Fruit fly (Drosophila melanogaster): Measurements from ENCODE around the gene Gbeta5.
A peak's percentile ranks its signal among the peaks of the same experiment; 100 is the strongest.

Gene Gbeta5

DNA sequence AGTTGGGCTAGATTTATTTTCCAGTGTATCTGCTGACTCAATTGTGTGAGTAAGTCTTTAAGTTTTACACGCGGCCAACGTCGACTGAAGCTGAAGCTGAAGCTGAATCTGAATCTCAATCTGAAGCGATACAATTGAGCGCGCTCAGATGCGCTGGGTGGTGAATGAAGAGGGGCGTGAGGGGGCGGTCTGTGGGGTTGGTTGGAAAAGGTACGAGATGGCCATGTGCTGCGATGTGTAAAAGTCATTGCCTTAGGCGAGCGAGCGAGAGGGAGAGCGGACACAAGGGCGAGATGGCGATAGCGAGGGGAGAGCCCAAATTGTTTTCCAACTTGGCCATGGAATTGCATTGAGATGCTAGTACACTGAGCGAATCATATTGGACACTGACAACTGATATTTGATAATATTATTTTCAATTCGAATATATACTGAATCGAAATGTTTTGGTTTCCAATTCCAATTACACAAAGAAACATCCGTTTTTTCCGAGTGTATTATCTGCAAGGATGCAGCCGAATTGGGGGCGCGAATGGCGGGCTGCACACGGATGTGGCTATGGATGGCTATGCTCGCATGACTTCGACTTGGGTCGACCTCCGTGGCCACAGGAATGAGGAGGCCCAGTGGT, 44.6 kb upstream of the Gbeta5 start (continued):
- peak; percentile 55 for TF ChIP-seq dsx (GFP tag; optimal IDR thresholded peaks at IDR 0.05; ENCODE audit: poor library complexity, severe bottlenecking)
- peak; percentile 31 for TF ChIP-seq dac (GFP tag; optimal IDR thresholded peaks at IDR 0.05)
- peak; percentile 38 for TF ChIP-seq CG6276 (GFP tag; optimal IDR thresholded peaks at IDR 0.05)
- peak; percentile 52 for TF ChIP-seq Ets96B (tag; optimal IDR thresholded peaks at IDR 0.05)
- TF ChIP-seq Sox14 (GFP tag; optimal IDR thresholded peaks at IDR 0.05), result peak; percentile 76
- peak; percentile 69 for TF ChIP-seq Gug (GFP tag; IDR thresholded peaks at IDR 0.05)
- peak; percentile 66 for TF ChIP-seq OdsH (GFP tag; optimal IDR thresholded peaks at IDR 0.05)
- peak; percentile 61 for TF ChIP-seq CG7368 (GFP tag; optimal IDR thresholded peaks at IDR 0.05)
- TF ChIP-seq Eip75B (GFP tag; optimal IDR thresholded peaks at IDR 0.05), result peak; percentile 79
- TF ChIP-seq CG8319 (GFP tag; optimal IDR thresholded peaks at IDR 0.05), result peak; percentile 44
- TF ChIP-seq vri (GFP tag; optimal IDR thresholded peaks at IDR 0.05), result peak; percentile 54
- peak; percentile 68 for TF ChIP-seq CG1621 (tag; optimal IDR thresholded peaks at IDR 0.05)
- TF ChIP-seq CG15336 (GFP tag; IDR thresholded peaks at IDR 0.05), result peak; percentile 82
- TF ChIP-seq CG16779 (tag; optimal IDR thresholded peaks at IDR 0.05), result peak; percentile 7
- TF ChIP-seq fd85E (GFP tag; optimal IDR thresholded peaks at IDR 0.05), result no peak
- peak; percentile 67 for TF ChIP-seq Smox (GFP tag; optimal IDR thresholded peaks at IDR 0.05)
- peak; percentile 26 to 39 for TF ChIP-seq salr (GFP tag; optimal IDR thresholded peaks at IDR 0.05)
- peak; percentile 41 for TF ChIP-seq CG4318 (GFP tag; optimal IDR thresholded peaks at IDR 0.05)
- TF ChIP-seq CG8119 (GFP tag; IDR thresholded peaks at IDR 0.05), result peak; percentile 82
- TF ChIP-seq Hr4 (GFP tag; optimal IDR thresholded peaks at IDR 0.05), result peak; percentile 59
- TF ChIP-seq CG10669 (GFP tag; optimal IDR thresholded peaks at IDR 0.05), result peak; percentile 64
- TF ChIP-seq cyc (GFP tag; optimal IDR thresholded peaks at IDR 0.05), result peak; percentile 73
- peak; percentile 36 to 39 for TF ChIP-seq ss (GFP tag; optimal IDR thresholded peaks at IDR 0.05)
- TF ChIP-seq CG6163 (GFP tag; IDR thresholded peaks at IDR 0.05), result peak; percentile 91

DNA sequence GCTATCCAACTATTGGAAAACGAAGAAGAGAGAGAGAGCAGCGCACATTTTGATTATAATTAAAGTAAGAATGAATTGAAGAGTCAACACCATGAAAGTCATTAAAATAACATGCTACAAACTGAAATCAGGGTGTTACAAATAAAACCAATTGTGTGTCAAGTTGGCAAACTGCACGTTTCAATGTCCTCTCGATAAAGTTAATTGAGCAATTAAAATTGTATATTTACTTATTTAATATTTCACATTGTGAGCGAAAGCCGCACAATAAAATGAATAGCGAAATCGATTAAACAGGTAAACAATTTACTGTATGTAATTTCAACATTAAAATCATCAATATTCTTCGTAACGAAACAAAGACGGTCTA, 44.1 kb upstream of the Gbeta5 start:
- no peak for TF ChIP-seq Blimp-1 (GFP tag; optimal IDR thresholded peaks at IDR 0.05)
- TF ChIP-seq Eip75B (GFP tag; optimal IDR thresholded peaks at IDR 0.05), result no peak
- no peak for TF ChIP-seq vri (GFP tag; optimal IDR thresholded peaks at IDR 0.05)
- TF ChIP-seq CG15336 (GFP tag; IDR thresholded peaks at IDR 0.05), result no peak
- peak; percentile 82 for TF ChIP-seq Eip78C (GFP tag)
- peak; percentile 10 for TF ChIP-seq Hr4 (GFP tag; optimal IDR thresholded peaks at IDR 0.05)
- no peak for TF ChIP-seq CG6163 (GFP tag; IDR thresholded peaks at IDR 0.05)
- peak; percentile 32 for TF ChIP-seq OdsH (GFP tag; optimal IDR thresholded peaks at IDR 0.05)
- no peak for TF ChIP-seq fkh (GFP tag; optimal IDR thresholded peaks at IDR 0.05)
- TF ChIP-seq Met (GFP tag; optimal IDR thresholded peaks at IDR 0.05), result peak; percentile 53
- TF ChIP-seq CG11294 (GFP tag; IDR thresholded peaks at IDR 0.05), result no peak
- TF ChIP-seq CG3919 (GFP tag; optimal IDR thresholded peaks at IDR 0.05), result peak; percentile 9
- TF ChIP-seq CG32006 (GFP tag; optimal IDR thresholded peaks at IDR 0.05), result peak; percentile 66
- peak; percentile 32 for TF ChIP-seq cyc (GFP tag; optimal IDR thresholded peaks at IDR 0.05)
- TF ChIP-seq dsx (GFP tag; optimal IDR thresholded peaks at IDR 0.05; ENCODE audit: poor library complexity, severe bottlenecking), result no peak
- no peak for TF ChIP-seq CG7368 (GFP tag; optimal IDR thresholded peaks at IDR 0.05)
- TF ChIP-seq net (GFP tag; optimal IDR thresholded peaks at IDR 0.05), result peak; percentile 30
- TF ChIP-seq Sox14 (GFP tag; optimal IDR thresholded peaks at IDR 0.05), result no peak
- TF ChIP-seq CG6808 (GFP tag; optimal IDR thresholded peaks at IDR 0.05), result peak; percentile 38
- TF ChIP-seq CG10669 (GFP tag; optimal IDR thresholded peaks at IDR 0.05), result peak; percentile 5
- peak; percentile 20 for TF ChIP-seq Sox102F (GFP tag; optimal IDR thresholded peaks at IDR 0.05)
- TF ChIP-seq CG6854 (GFP tag; optimal IDR thresholded peaks at IDR 0.05), result no peak
- peak; percentile 30 for TF ChIP-seq spab (GFP tag; optimal IDR thresholded peaks at IDR 0.05)
- TF ChIP-seq salr (GFP tag; optimal IDR thresholded peaks at IDR 0.05), result peak in 1 of 2 experiments; percentile 1
- peak; percentile 9 for TF ChIP-seq Sox15 (GFP tag; optimal IDR thresholded peaks at IDR 0.05)
- TF ChIP-seq fd59A (GFP tag; optimal IDR thresholded peaks at IDR 0.05), result peak; percentile 29
- TF ChIP-seq achi (GFP tag; optimal IDR thresholded peaks at IDR 0.05), result peak; percentile 23
- TF ChIP-seq CG1621 (tag; optimal IDR thresholded peaks at IDR 0.05), result no peak
- no peak for TF ChIP-seq Ets96B (tag; optimal IDR thresholded peaks at IDR 0.05)
- peak; percentile 47 for TF ChIP-seq CG6276 (GFP tag; optimal IDR thresholded peaks at IDR 0.05)
- TF ChIP-seq dac (GFP tag; optimal IDR thresholded peaks at IDR 0.05), result peak; percentile 1
- TF ChIP-seq CG9139 (GFP tag; optimal IDR thresholded peaks at IDR 0.05), result no peak
- TF ChIP-seq Gug (GFP tag; IDR thresholded peaks at IDR 0.05), result no peak
- TF ChIP-seq CG6792 (GFP tag; optimal IDR thresholded peaks at IDR 0.05), result no peak
- TF ChIP-seq Ets21C (GFP tag; optimal IDR thresholded peaks at IDR 0.05), result peak; percentile 8
- peak; percentile 16 for TF ChIP-seq acj6 (GFP tag; optimal IDR thresholded peaks at IDR 0.05)
- peak; percentile 60 for TF ChIP-seq lz (GFP tag; optimal IDR thresholded peaks at IDR 0.05)
- no peak for TF ChIP-seq CG8119 (GFP tag; IDR thresholded peaks at IDR 0.05)
- TF ChIP-seq CG4318 (GFP tag; optimal IDR thresholded peaks at IDR 0.05), result peak; percentile 33
- TF ChIP-seq esn (GFP tag; optimal IDR thresholded peaks at IDR 0.05), result peak; percentile 69
- no peak for TF ChIP-seq fd85E (GFP tag; optimal IDR thresholded peaks at IDR 0.05)
